Worm (Caenorhabditis elegans) whole organism, L1 larva: ENCODE measurements around the gene F58D2.5.

Experiments used
- C34B4.2 ChIP-seq: sonication (generic microtip); optimal IDR thresholded peaks from 2 replicates; lab custom pipeline; 2017; ENCODE audit warnings: mild to moderate bottlenecking, missing genetic modification characterization, missing compliant biosample characterization
- nhr-12 ChIP-seq: sonication (generic microtip); optimal IDR thresholded peaks from 2 replicates; lab custom pipeline; 2017; ENCODE audit warnings: missing biosample characterization, missing genetic modification characterization
- nhr-20 ChIP-seq: sonication (generic microtip); optimal IDR thresholded peaks from 2 replicates; lab custom pipeline; 2016; ENCODE audit warnings: mild to moderate bottlenecking, missing genetic modification characterization, missing compliant biosample characterization

- TF ChIP-seq nhr-20 (tag; lab: Kevin White, UChicago): no peak
- TF ChIP-seq C34B4.2 (tag; lab: Kevin White, UChicago): no peak
- TF ChIP-seq nhr-12 (tag; lab: Kevin White, UChicago): no peak
Observed at ce11 chrIV:13236485-13236884, 43.3 kb upstream of the F58D2.5 start, which contains the start of gene pwp-1.
